Fruit fly (Drosophila melanogaster): ENCODE measurements around the gene TORIP.

TORIP gene

dm6 chr3L:19790929-19791687 lies 13.8 kb downstream of the TORIP start (continued):
- TF ChIP-seq ato (GFP tag; IDR thresholded peaks at IDR 0.05; ENCODE audit: partially characterized antibody) (peak; percentile 45; the same call in 1 of the 2 replicates), CG6791 (GFP tag; IDR thresholded peaks at IDR 0.05; ENCODE audit: partially characterized antibody) (peak; percentile 46; the same call in 1 of the 3 replicates), lbe (GFP tag; optimal IDR thresholded peaks at IDR 0.05) (peak; percentile 3), CG10959 (GFP tag; IDR thresholded peaks at IDR 0.05) (no peak), Nf-YA (GFP tag; IDR thresholded peaks at IDR 0.05) (no peak), CG10321 (GFP tag; IDR thresholded peaks at IDR 0.05) (no peak), CG6765 (GFP tag; optimal IDR thresholded peaks at IDR 0.05) (peak; percentile 17), CG17829 (tag; optimal IDR thresholded peaks at IDR 0.05) (peak; percentile 47), pb (GFP tag; optimal IDR thresholded peaks at IDR 0.05) (no peak), CG11696 (GFP tag; IDR thresholded peaks at IDR 0.05) (no peak), scrt (GFP tag; optimal IDR thresholded peaks at IDR 0.05) (no peak), oc (tag; optimal IDR thresholded peaks at IDR 0.05) (no peak), zfh2 (GFP tag; optimal IDR thresholded peaks at IDR 0.05) (peak; percentile 70), ATbp (GFP tag; optimal IDR thresholded peaks at IDR 0.05) (peak; percentile 45), Dref (GFP tag; IDR thresholded peaks at IDR 0.05) (no peak), ind (GFP tag; optimal IDR thresholded peaks at IDR 0.05) (peak; percentile 70), zen (tag; optimal IDR thresholded peaks at IDR 0.05) (no peak), Sox100B (GFP tag; optimal IDR thresholded peaks at IDR 0.05) (peak; percentile 76), Spps (tag; optimal IDR thresholded peaks at IDR 0.05) (peak; percentile 45), CG1602 (GFP tag; optimal IDR thresholded peaks at IDR 0.05) (peak; percentile 46), gfzf (GFP tag; optimal IDR thresholded peaks at IDR 0.05) (no peak), Gug (GFP tag; IDR thresholded peaks at IDR 0.05) (peak; percentile 35; the same call in 1 of the 4 replicates), Rx (GFP tag; IDR thresholded peaks at IDR 0.05) (0 out of 2 replicates have a peak, but pooled peaks have one; percentile 3), CG10462 (GFP tag; optimal IDR thresholded peaks at IDR 0.05) (peak; percentile 46), CG8089 (GFP tag; optimal IDR thresholded peaks at IDR 0.05) (no peak), CG16863 (GFP tag; optimal IDR thresholded peaks at IDR 0.05) (peak; percentile 6), seq (GFP tag; IDR thresholded peaks at IDR 0.05) (no peak), CG17802 (tag; optimal IDR thresholded peaks at IDR 0.05) (peak; percentile 33), CG31441 (GFP tag; IDR thresholded peaks at IDR 0.05) (peak; percentile 54; the same call in 1 of the 2 replicates), abd-A (tag; optimal IDR thresholded peaks at IDR 0.05) (peak; percentile 14), CG13123 (GFP tag; optimal IDR thresholded peaks at IDR 0.05) (peak; percentile 28), D (optimal IDR thresholded peaks at IDR 0.05) (no peak), D (GFP tag; optimal IDR thresholded peaks at IDR 0.05) (peak; percentile 66), gem (tag; optimal IDR thresholded peaks at IDR 0.05) (peak; percentile 79), CG8281 (tag; optimal IDR thresholded peaks at IDR 0.05) (peak; percentile 24), CG11504 (tag; optimal IDR thresholded peaks at IDR 0.05) (peak; percentile 70), HLH3B (GFP tag; IDR thresholded peaks at IDR 0.05) (0 out of 2 replicates have a peak, but pooled peaks have one; percentile 16), BEAF-32 (GFP tag; optimal IDR thresholded peaks at IDR 0.05) (peak; percentile 12), CG10209 (GFP tag; optimal IDR thresholded peaks at IDR 0.05) (peak; percentile 75), CG11723 (GFP tag; optimal IDR thresholded peaks at IDR 0.05) (peak; percentile 46), CG5180 (GFP tag; optimal IDR thresholded peaks at IDR 0.05) (no peak), rib (GFP tag; IDR thresholded peaks at IDR 0.05) (peak; percentile 11), Pdp1 (GFP tag; optimal IDR thresholded peaks at IDR 0.05) (peak; percentile 39 to 78), Dfd (GFP tag; optimal IDR thresholded peaks at IDR 0.05) (peak in 1 of 2 experiments; percentile 61), Meics (GFP tag; optimal IDR thresholded peaks at IDR 0.05) (peak; percentile 75), run (tag; optimal IDR thresholded peaks at IDR 0.05) (no peak), CG5953 (GFP tag; IDR thresholded peaks at IDR 0.05) (no peak), CG7928 (GFP tag; optimal IDR thresholded peaks at IDR 0.05) (peak; percentile 30), CG30403 (GFP tag; optimal IDR thresholded peaks at IDR 0.05) (peak; percentile 88)
